Fruit fly (Drosophila melanogaster) whole organism, embryonic: ENCODE results near the gene CG15514.

Experiments
- CG10979 ChIP-seq: fragments of 200-800 bp; sonication (Bioruptor generic); optimal IDR thresholded peaks from 2 replicates; lab custom pipeline; 2018; ENCODE audit warnings: missing biosample characterization, mild to moderate bottlenecking, missing genetic modification characterization, moderate library complexity
- CG18599 ChIP-seq: fragments of 200-800 bp; sonication (Bioruptor generic); optimal IDR thresholded peaks from 3 replicates; lab custom pipeline; 2017; ENCODE audit warnings: missing biosample characterization, missing genetic modification characterization, mild to moderate bottlenecking, moderate library complexity, missing genetic modification reagents
- CG3065 ChIP-seq: fragments of 200-800 bp; sonication (Bioruptor generic); optimal IDR thresholded peaks from 2 replicates; lab custom pipeline; 2016; ENCODE audit warnings: missing biosample characterization, missing genetic modification characterization
- CG3163 ChIP-seq: fragments of 200-800 bp; sonication (Bioruptor generic); optimal IDR thresholded peaks from 3 replicates; lab custom pipeline; 2016; ENCODE audit warnings: missing biosample characterization, missing genetic modification characterization
- CG32767 ChIP-seq: fragments of 200-800 bp; sonication (Bioruptor generic); IDR thresholded peaks from 2 replicates; pipeline ENCODE4 v1.3.6; 2022; ENCODE audit warnings: missing biosample characterization, missing genetic modification characterization
- CG4404 ChIP-seq: fragments of 200-800 bp; sonication (Bioruptor generic); IDR thresholded peaks from 2 replicates; pipeline ENCODE4 v1.3.6; 2022; ENCODE audit warnings: missing biosample characterization, missing genetic modification characterization
- CG7372 ChIP-seq: fragments of 200-800 bp; sonication (Bioruptor generic); IDR thresholded peaks from 2 replicates; pipeline ENCODE4 v1.3.6; 2022; ENCODE audit warnings: missing biosample characterization, missing genetic modification characterization
- CG7745 ChIP-seq: fragments of 200-800 bp; sonication (Bioruptor generic); optimal IDR thresholded peaks from 2 replicates; lab custom pipeline; 2018; ENCODE audit warnings: missing biosample characterization, mild to moderate bottlenecking, missing genetic modification characterization, moderate library complexity
- CG7963 ChIP-seq: fragments of 200-800 bp; sonication (Bioruptor generic); IDR thresholded peaks from 3 replicates; pipeline ENCODE4 v1.3.6; 2022; ENCODE audit warnings: missing biosample characterization, missing genetic modification characterization; ENCODE audit not compliant: partially characterized antibody
- CG9727 ChIP-seq: fragments of 200-800 bp; sonication (Bioruptor generic); optimal IDR thresholded peaks from 3 replicates; lab custom pipeline; 2017; ENCODE audit warnings: missing biosample characterization, mild to moderate bottlenecking, missing genetic modification characterization
- CG9817 ChIP-seq: fragments of 200-800 bp; sonication (Bioruptor generic); optimal IDR thresholded peaks from 2 replicates; lab custom pipeline; 2018; ENCODE audit warnings: missing biosample characterization, mild to moderate bottlenecking, missing genetic modification characterization, moderate library complexity
- CHES-1-like ChIP-seq: fragments of 200-800 bp; sonication (Bioruptor generic); optimal IDR thresholded peaks from 2 replicates; lab custom pipeline; 2016; ENCODE audit warnings: missing biosample characterization, missing genetic modification characterization
- D19B ChIP-seq: fragments of 200-800 bp; sonication (Bioruptor generic); optimal IDR thresholded peaks from 2 replicates; lab custom pipeline; 2017; ENCODE audit warnings: missing biosample characterization, mild to moderate bottlenecking, missing genetic modification characterization
- Dref ChIP-seq: fragments of 200-800 bp; sonication (Bioruptor generic); IDR thresholded peaks from 2 replicates; pipeline ENCODE4 v1.3.6; 2022; ENCODE audit warnings: missing biosample characterization, missing genetic modification characterization
- Drgx ChIP-seq: fragments of 200-800 bp; sonication (Bioruptor generic); IDR thresholded peaks from 2 replicates; pipeline ENCODE4 v1.3.6; 2022; ENCODE audit warnings: missing biosample characterization, missing genetic modification characterization
- Ets65A ChIP-seq: fragments of 200-800 bp; sonication (Bioruptor generic); peaks from one replicate; lab custom pipeline; 2016; ENCODE audit warnings: missing biosample characterization, missing genetic modification characterization
- H2.0 ChIP-seq: fragments of 200-800 bp; sonication (Bioruptor generic); IDR thresholded peaks from 2 replicates; pipeline ENCODE4 v1.3.6; 2022; ENCODE audit warnings: missing biosample characterization, missing genetic modification characterization
- Hand ChIP-seq: fragments of 200-800 bp; sonication (Bioruptor generic); optimal IDR thresholded peaks from 2 replicates; lab custom pipeline; 2017; ENCODE audit warnings: mild to moderate bottlenecking, missing biosample characterization, missing genetic modification reagents, missing genetic modification characterization
- Hr39 ChIP-seq: fragments of >200 bp; optimal IDR thresholded peaks from 2 replicates; lab custom pipeline; 2017
- Jarid2 ChIP-seq: fragments of 200-800 bp; sonication (Bioruptor generic); optimal IDR thresholded peaks from 3 replicates; lab custom pipeline; 2017; ENCODE audit warnings: mild to moderate bottlenecking, missing biosample characterization, missing genetic modification reagents, missing genetic modification characterization
- MESR4 ChIP-seq: fragments of 200-800 bp; sonication (Bioruptor generic); optimal IDR thresholded peaks from 2 replicates; lab custom pipeline; 2018; ENCODE audit warnings: missing biosample characterization, mild to moderate bottlenecking, missing genetic modification characterization, moderate library complexity
- Med ChIP-seq: fragments of 200-800 bp; sonication (Bioruptor generic); peaks from one replicate; lab custom pipeline; 2016; ENCODE audit warnings: missing biosample characterization, missing genetic modification characterization, mild to moderate bottlenecking, inconsistent platforms, moderate library complexity
- Trl ChIP-seq, 3 experiments: fragments of >200 bp in 2 of 3; fragments of 200-800 bp in 1 of 3; sonication (Bioruptor generic) in 1 of 3; optimal IDR thresholded peaks; 2 replicates in 1 of 3; 3 replicates in 2 of 3; lab custom pipeline; 2016 to 2017; ENCODE audit warnings: missing biosample characterization in 1 of 3, missing genetic modification characterization in 1 of 3
- ap ChIP-seq: fragments of 200-800 bp; sonication (Bioruptor generic); IDR thresholded peaks from 2 replicates; pipeline ENCODE4 v1.3.6; 2022; ENCODE audit warnings: missing biosample characterization, missing genetic modification characterization
- bcd ChIP-seq: fragments of 200-800 bp; sonication (Bioruptor generic); optimal IDR thresholded peaks from 2 replicates; lab custom pipeline; 2017; ENCODE audit warnings: missing biosample characterization, mild to moderate bottlenecking, missing genetic modification characterization
- bsh ChIP-seq, 2 experiments: fragments of 200-800 bp; sonication (Bioruptor generic); optimal IDR thresholded peaks; 2 replicates each; lab custom pipeline; 2017 to 2018; ENCODE audit warnings: mild to moderate bottlenecking in 2 of 2, missing biosample characterization in 2 of 2, missing genetic modification characterization in 2 of 2, moderate library complexity in 1 of 2
- btn ChIP-seq: fragments of 200-800 bp; sonication (Bioruptor generic); optimal IDR thresholded peaks from 2 replicates; lab custom pipeline; 2016; ENCODE audit warnings: missing biosample characterization, missing genetic modification characterization
- cato ChIP-seq: fragments of 200-800 bp; sonication (Bioruptor generic); optimal IDR thresholded peaks from 2 replicates; lab custom pipeline; 2016; ENCODE audit warnings: missing biosample characterization, missing genetic modification characterization, borderline replicate concordance
- ci ChIP-seq: fragments of 200-800 bp; sonication (Bioruptor generic); IDR thresholded peaks from 3 replicates; pipeline ENCODE4 v1.3.6; 2022; ENCODE audit warnings: missing biosample characterization, missing genetic modification characterization
- corto ChIP-seq: fragments of 200-800 bp; sonication (Bioruptor generic); optimal IDR thresholded peaks from 2 replicates; lab custom pipeline; 2016; ENCODE audit warnings: missing biosample characterization, mild to moderate bottlenecking, missing genetic modification characterization, moderate library complexity
- da ChIP-seq: fragments of 200-800 bp; sonication (Bioruptor generic); optimal IDR thresholded peaks from 2 replicates; lab custom pipeline; 2016; ENCODE audit warnings: missing biosample characterization, missing genetic modification characterization
- exex ChIP-seq: fragments of 200-800 bp; sonication (Bioruptor generic); optimal IDR thresholded peaks from 4 replicates; lab custom pipeline; 2018; ENCODE audit warnings: missing biosample characterization, mild to moderate bottlenecking, missing genetic modification characterization, moderate library complexity
- fd3F ChIP-seq: fragments of 200-800 bp; sonication (Bioruptor generic); optimal IDR thresholded peaks from 2 replicates; lab custom pipeline; 2018; ENCODE audit warnings: missing biosample characterization, mild to moderate bottlenecking, missing genetic modification characterization, moderate library complexity
- ham ChIP-seq: fragments of 200-800 bp; sonication (Bioruptor generic); IDR thresholded peaks from 2 replicates; pipeline ENCODE4 v1.3.6; 2022; ENCODE audit warnings: missing biosample characterization, missing genetic modification characterization
- jigr1 ChIP-seq: fragments of 200-800 bp; sonication (Bioruptor generic); IDR thresholded peaks from 3 replicates; pipeline ENCODE4 v1.3.6; 2022; ENCODE audit warnings: missing biosample characterization, missing genetic modification characterization
- kay ChIP-seq: fragments of 200-800 bp; sonication (Bioruptor generic); optimal IDR thresholded peaks from 2 replicates; lab custom pipeline; 2016; ENCODE audit warnings: missing biosample characterization, missing genetic modification characterization
- knrl ChIP-seq: fragments of 200-800 bp; sonication (Bioruptor generic); IDR thresholded peaks from 3 replicates; pipeline ENCODE4 v1.3.6; 2022; ENCODE audit warnings: missing biosample characterization, missing genetic modification characterization; ENCODE audit not compliant: partially characterized antibody
- nau ChIP-seq: fragments of 200-800 bp; sonication (Bioruptor generic); optimal IDR thresholded peaks from 3 replicates; lab custom pipeline; 2017; ENCODE audit warnings: missing biosample characterization, mild to moderate bottlenecking, missing genetic modification characterization, missing genetic modification reagents
- nom ChIP-seq: fragments of 200-800 bp; sonication (Bioruptor generic); optimal IDR thresholded peaks from 2 replicates; lab custom pipeline; 2017; ENCODE audit warnings: missing biosample characterization, missing genetic modification characterization, mild to moderate bottlenecking, moderate library complexity, missing genetic modification reagents
- org-1 ChIP-seq: fragments of 200-800 bp; sonication (Bioruptor generic); optimal IDR thresholded peaks from 2 replicates; lab custom pipeline; 2017; ENCODE audit warnings: missing biosample characterization, missing genetic modification characterization
- sens ChIP-seq: fragments of 200-800 bp; sonication (Bioruptor generic); peaks from one replicate; lab custom pipeline; 2016; ENCODE audit warnings: missing biosample characterization, missing genetic modification characterization
- seq ChIP-seq: fragments of 200-800 bp; sonication (Bioruptor generic); IDR thresholded peaks from 2 replicates; pipeline ENCODE4 v1.3.6; 2022; ENCODE audit warnings: missing biosample characterization, missing genetic modification characterization
- sna ChIP-seq: fragments of 200-800 bp; sonication (Bioruptor generic); IDR thresholded peaks from 2 replicates; pipeline ENCODE4 v1.3.6; 2022; ENCODE audit warnings: missing biosample characterization, missing genetic modification characterization; ENCODE audit not compliant: partially characterized antibody
- unc-4 ChIP-seq: fragments of 200-800 bp; sonication (Bioruptor generic); IDR thresholded peaks from 2 replicates; pipeline ENCODE4 v1.3.6; 2022; ENCODE audit warnings: missing biosample characterization, missing genetic modification characterization; ENCODE audit not compliant: partially characterized antibody
- usp ChIP-seq: fragments of >200 bp; optimal IDR thresholded peaks from 2 replicates; lab custom pipeline; 2017; ENCODE audit warnings: missing biosample characterization, missing genetic modification characterization
- wek ChIP-seq: fragments of 200-800 bp; sonication (Bioruptor generic); optimal IDR thresholded peaks from 3 replicates; lab custom pipeline; 2018; ENCODE audit warnings: missing biosample characterization, mild to moderate bottlenecking, missing genetic modification characterization, moderate library complexity
- yki ChIP-seq: fragments of >200 bp; optimal IDR thresholded peaks from 3 replicates; lab custom pipeline; 2018

CG15514 gene

dm6 chr3R:29876733-29877193, 15.5 kb upstream of the CG15514 start, which contains the start of gene CG31038 (continued):
- peak; percentile 34 for TF ChIP-seq corto
- no peak for TF ChIP-seq D19B (GFP tag; lab: Kevin White, UChicago)
- TF ChIP-seq Jarid2 (GFP tag; lab: Kevin White, UChicago): peak; percentile 96
- TF ChIP-seq sens (GFP tag; lab: Kevin White, UChicago): peak; percentile 76
- peak; percentile 33; the same call in 1 of the 3 replicates for TF ChIP-seq CG7963 (GFP tag; lab: Robert Waterston, UW)
- TF ChIP-seq wek (GFP tag; lab: Kevin White, UChicago): peak; percentile 39
- no peak for TF ChIP-seq Hr39
- peak; percentile 40; the same call in 1 of the 2 replicates for TF ChIP-seq unc-4
- no peak for TF ChIP-seq fd3F (GFP tag; lab: Kevin White, UChicago)
- TF ChIP-seq CG9727 (GFP tag; lab: Kevin White, UChicago): peak; percentile 10

- TF ChIP-seq Ets65A (GFP tag; lab: Kevin White, UChicago): peak; percentile 82
- TF ChIP-seq Trl (optimal IDR thresholded peaks at IDR 0.05; lab: Kevin White, UChicago): peak in 1 of 2 experiments; percentile 54
- no peak for TF ChIP-seq Trl (GFP tag; optimal IDR thresholded peaks at IDR 0.05; lab: Kevin White, UChicago)
- TF ChIP-seq CG3163 (GFP tag; lab: Kevin White, UChicago): peak; percentile 23
- TF ChIP-seq nau (GFP tag; lab: Kevin White, UChicago): no peak
These were observed 14.9 kb upstream of the CG15514 start for dm6 chr3R:29876232-29876631.

dm6 chr3R:29875830-29876229, 14.5 kb upstream of the CG15514 start:
- no peak for TF ChIP-seq CHES-1-like (GFP tag; lab: Kevin White, UChicago)
- peak; percentile 4 for TF ChIP-seq CG10979 (tag; lab: Kevin White, UChicago)
- TF ChIP-seq da (GFP tag; lab: Kevin White, UChicago): no peak
- no peak for TF ChIP-seq knrl (GFP tag; lab: Robert Waterston, UW)
- TF ChIP-seq nom (GFP tag; lab: Kevin White, UChicago): peak; percentile 34
- TF ChIP-seq Drgx (GFP tag; lab: Robert Waterston, UW): peak; percentile 75
- peak in 1 of 2 experiments; percentile 52 for TF ChIP-seq bsh (GFP tag; optimal IDR thresholded peaks at IDR 0.05; lab: Kevin White, UChicago)
- no peak for TF ChIP-seq kay
- TF ChIP-seq CG7372 (GFP tag; lab: Robert Waterston, UW): peak; percentile 44
- 0 out of 3 replicates have a peak, but pooled peaks have one; percentile 54 for TF ChIP-seq ci (GFP tag; lab: Robert Waterston, UW)
- no peak for TF ChIP-seq org-1 (GFP tag; lab: Kevin White, UChicago)
- no peak for TF ChIP-seq yki (lab: Kevin White, UChicago)
- no peak for TF ChIP-seq CG3065
- TF ChIP-seq H2.0: no peak
- peak; percentile 12 for TF ChIP-seq Med (GFP tag; lab: Kevin White, UChicago)
- TF ChIP-seq CG7745: no peak
- no peak for TF ChIP-seq btn (GFP tag; lab: Kevin White, UChicago)

- no peak for TF ChIP-seq jigr1 (GFP tag; lab: Robert Waterston, UW)
- TF ChIP-seq CG4404 (GFP tag; lab: Robert Waterston, UW): no peak
- no peak for TF ChIP-seq CG32767 (GFP tag; lab: Robert Waterston, UW)
- TF ChIP-seq bcd: no peak
- TF ChIP-seq corto: no peak
- no peak for TF ChIP-seq CG9817 (tag; lab: Kevin White, UChicago)
- 0 out of 2 replicates have a peak, but pooled peaks have one; percentile 20 for TF ChIP-seq seq (GFP tag; lab: Robert Waterston, UW)
- peak; percentile 17 for TF ChIP-seq exex (tag; lab: Kevin White, UChicago)
- no peak for TF ChIP-seq cato (GFP tag; lab: Kevin White, UChicago)
- TF ChIP-seq nom (GFP tag; lab: Kevin White, UChicago): no peak
- peak; percentile 93 for TF ChIP-seq MESR4 (GFP tag; lab: Kevin White, UChicago)
- TF ChIP-seq sna: no peak
- TF ChIP-seq Hr39: no peak
- TF ChIP-seq ham (GFP tag; lab: Robert Waterston, UW): no peak
- TF ChIP-seq ap (GFP tag; lab: Robert Waterston, UW): no peak
- no peak for TF ChIP-seq CG18599 (GFP tag; lab: Kevin White, UChicago)
- TF ChIP-seq usp (GFP tag; lab: Kevin White, UChicago): no peak
- TF ChIP-seq Dref: peak; percentile 47
- TF ChIP-seq Hand: no peak
These were observed 8.0 kb upstream of the CG15514 start, which contains the start of gene CG34133 for dm6 chr3R:29869350-29869688. TSS of gene CG34133 (plus strand) at chr3R:29869365.
